Fruit fly (Drosophila melanogaster) whole organism, embryonic: ENCODE measurements around the gene CG2611.

Experiments
- Aef1 ChIP-seq: fragments of 200-800 bp; sonication (Bioruptor generic); IDR thresholded peaks from 3 replicates; pipeline ENCODE4 v1.3.6; 2022; ENCODE audit warnings: missing biosample characterization, missing genetic modification characterization
- BEAF-32 ChIP-seq: fragments of 200-800 bp; sonication (Bioruptor generic); optimal IDR thresholded peaks from 3 replicates; lab custom pipeline; 2017; ENCODE audit warnings: missing biosample characterization, missing genetic modification characterization, mild to moderate bottlenecking, moderate library complexity, missing genetic modification reagents
- Blimp-1 ChIP-seq: fragments of 200-800 bp; sonication (Bioruptor generic); optimal IDR thresholded peaks from 3 replicates; lab custom pipeline; 2018; ENCODE audit warnings: missing biosample characterization, missing genetic modification characterization, mild to moderate bottlenecking, moderate library complexity, missing genetic modification reagents
- CG10321 ChIP-seq: fragments of 200-800 bp; sonication (Bioruptor generic); IDR thresholded peaks from 2 replicates; pipeline ENCODE4 v1.3.6; 2022; ENCODE audit warnings: missing biosample characterization, missing genetic modification characterization
- CG11085 ChIP-seq: fragments of 200-800 bp; sonication (Bioruptor generic); IDR thresholded peaks from 2 replicates; pipeline ENCODE4 v1.3.6; 2022; ENCODE audit warnings: missing biosample characterization, missing genetic modification characterization
- CG11723 ChIP-seq: fragments of 200-800 bp; sonication (Bioruptor generic); optimal IDR thresholded peaks from 2 replicates; lab custom pipeline; 2017; ENCODE audit warnings: missing biosample characterization, mild to moderate bottlenecking, missing genetic modification characterization
- CG12391 ChIP-seq: fragments of 200-800 bp; sonication (Bioruptor generic); optimal IDR thresholded peaks from 3 replicates; lab custom pipeline; 2018; ENCODE audit warnings: missing biosample characterization, mild to moderate bottlenecking, missing genetic modification characterization, moderate library complexity
- CG12659 ChIP-seq: fragments of 200-800 bp; sonication (Bioruptor generic); optimal IDR thresholded peaks from 3 replicates; lab custom pipeline; 2017; ENCODE audit warnings: mild to moderate bottlenecking, missing biosample characterization, missing genetic modification reagents, missing genetic modification characterization
- CG13424 ChIP-seq: fragments of 200-800 bp; sonication (Bioruptor generic); optimal IDR thresholded peaks from 2 replicates; lab custom pipeline; 2019; ENCODE audit warnings: missing biosample characterization, mild to moderate bottlenecking, missing genetic modification characterization, moderate library complexity
- CG13775 ChIP-seq: fragments of 200-800 bp; sonication (Bioruptor generic); optimal IDR thresholded peaks from 3 replicates; lab custom pipeline; 2017; ENCODE audit warnings: missing biosample characterization, mild to moderate bottlenecking, missing genetic modification characterization
- CG14710 ChIP-seq: fragments of 200-800 bp; sonication (Bioruptor generic); optimal IDR thresholded peaks from 3 replicates; lab custom pipeline; 2019; ENCODE audit warnings: missing biosample characterization, mild to moderate bottlenecking, missing genetic modification characterization, moderate library complexity
- CG15601 ChIP-seq: fragments of 200-800 bp; sonication (Bioruptor generic); optimal IDR thresholded peaks from 3 replicates; lab custom pipeline; 2019; ENCODE audit warnings: missing biosample characterization, mild to moderate bottlenecking, missing genetic modification characterization, moderate library complexity
- CG1603 ChIP-seq: fragments of 200-800 bp; sonication (Bioruptor generic); optimal IDR thresholded peaks from 2 replicates; lab custom pipeline; 2019; ENCODE audit warnings: missing biosample characterization, mild to moderate bottlenecking, missing genetic modification characterization, moderate library complexity
- CG30020 ChIP-seq: fragments of 200-800 bp; optimal IDR thresholded peaks from 2 replicates; lab custom pipeline; 2019; ENCODE audit warnings: missing biosample characterization, mild to moderate bottlenecking, missing genetic modification characterization, moderate library complexity
- CG30403 ChIP-seq: fragments of 200-800 bp; sonication (Bioruptor generic); optimal IDR thresholded peaks from 3 replicates; lab custom pipeline; 2016; ENCODE audit warnings: missing biosample characterization, missing genetic modification characterization
- CG31441 ChIP-seq: fragments of 200-800 bp; sonication (Bioruptor generic); IDR thresholded peaks from 2 replicates; pipeline ENCODE4 v1.3.6; 2022; ENCODE audit warnings: missing biosample characterization, missing genetic modification characterization
- CG3995 ChIP-seq: fragments of 200-800 bp; sonication (Bioruptor generic); optimal IDR thresholded peaks from 3 replicates; lab custom pipeline; 2016; ENCODE audit warnings: missing biosample characterization, missing genetic modification characterization
- CG4360 ChIP-seq: fragments of 200-800 bp; sonication (Bioruptor generic); IDR thresholded peaks from 2 replicates; pipeline ENCODE4 v1.3.6; 2022; ENCODE audit warnings: missing biosample characterization, missing genetic modification characterization
- CG4854 ChIP-seq: fragments of 200-800 bp; sonication (Bioruptor generic); optimal IDR thresholded peaks from 2 replicates; lab custom pipeline; 2016; ENCODE audit warnings: missing biosample characterization, missing genetic modification characterization, inconsistent platforms
- CG5953 ChIP-seq: fragments of 200-800 bp; sonication (Bioruptor generic); IDR thresholded peaks from 2 replicates; pipeline ENCODE4 v1.3.6; 2022; ENCODE audit warnings: missing biosample characterization, missing genetic modification characterization
- CG6254 ChIP-seq: fragments of 200-800 bp; sonication (Bioruptor generic); optimal IDR thresholded peaks from 3 replicates; lab custom pipeline; 2017; ENCODE audit warnings: mild to moderate bottlenecking, missing biosample characterization, missing genetic modification reagents, missing genetic modification characterization
- CG9932 ChIP-seq: fragments of 200-800 bp; sonication (Bioruptor generic); IDR thresholded peaks from 2 replicates; pipeline ENCODE4 v1.3.6; 2022; ENCODE audit warnings: missing biosample characterization, missing genetic modification characterization
- Fer3 ChIP-seq: fragments of 200-800 bp; sonication (Bioruptor generic); optimal IDR thresholded peaks from 2 replicates; lab custom pipeline; 2018; ENCODE audit warnings: missing biosample characterization, mild to moderate bottlenecking, missing genetic modification characterization, moderate library complexity
- Gsc ChIP-seq: fragments of 200-800 bp; sonication (Bioruptor generic); IDR thresholded peaks from 2 replicates; pipeline ENCODE4 v1.3.6; 2022; ENCODE audit warnings: missing biosample characterization, missing genetic modification characterization
- Hr78 ChIP-seq, 2 experiments: fragments of 200-800 bp in 1 of 2; fragments of >200 bp in 1 of 2; sonication (Bioruptor generic) in 1 of 2; optimal IDR thresholded peaks; 2 replicates each; lab custom pipeline; 2017 to 2019; ENCODE audit warnings: missing biosample characterization in 2 of 2, missing genetic modification characterization in 2 of 2, mild to moderate bottlenecking in 1 of 2, moderate library complexity in 1 of 2
- Kr ChIP-seq: fragments of 200-800 bp; sonication (Bioruptor generic); optimal IDR thresholded peaks from 2 replicates; lab custom pipeline; 2017; ENCODE audit warnings: missing biosample characterization, mild to moderate bottlenecking, missing genetic modification characterization
- Lhr ChIP-seq: fragments of 200-800 bp; sonication (Bioruptor generic); optimal IDR thresholded peaks from 3 replicates; lab custom pipeline; 2017; ENCODE audit warnings: mild to moderate bottlenecking, missing biosample characterization, missing genetic modification reagents, missing genetic modification characterization
- Max ChIP-seq: fragments of 200-800 bp; sonication (Bioruptor generic); optimal IDR thresholded peaks from 2 replicates; lab custom pipeline; 2016; ENCODE audit warnings: missing biosample characterization, mild to moderate bottlenecking, missing genetic modification characterization
- Myb ChIP-seq: fragments of 200-800 bp; sonication (Bioruptor generic); optimal IDR thresholded peaks from 2 replicates; lab custom pipeline; 2016; ENCODE audit warnings: missing biosample characterization, missing genetic modification characterization
- NC2β ChIP-seq: fragments of 200-800 bp; sonication (Bioruptor generic); optimal IDR thresholded peaks from 2 replicates; lab custom pipeline; 2016; ENCODE audit warnings: missing biosample characterization, missing genetic modification characterization
- Pdp1 ChIP-seq, 2 experiments: fragments of 200-800 bp; sonication (Bioruptor generic); optimal IDR thresholded peaks; 3 replicates each; lab custom pipeline; 2016; ENCODE audit warnings: missing biosample characterization in 2 of 2, missing genetic modification characterization in 2 of 2, mild to moderate bottlenecking in 1 of 2, moderate library complexity in 1 of 2
- aop ChIP-seq: fragments of 200-800 bp; sonication (Bioruptor generic); IDR thresholded peaks from 2 replicates; pipeline ENCODE4 v1.3.6; 2022; ENCODE audit warnings: missing biosample characterization, missing genetic modification characterization
- bbx ChIP-seq: fragments of 200-800 bp; sonication (Bioruptor generic); IDR thresholded peaks from 2 replicates; pipeline ENCODE4 v1.3.6; 2022; ENCODE audit warnings: missing biosample characterization, missing genetic modification characterization; ENCODE audit not compliant: partially characterized antibody
- cwo ChIP-seq: fragments of 200-800 bp; sonication (Bioruptor generic); optimal IDR thresholded peaks from 3 replicates; lab custom pipeline; 2017; ENCODE audit warnings: missing biosample characterization, missing genetic modification characterization, mild to moderate bottlenecking, moderate library complexity, missing genetic modification reagents
- dpn ChIP-seq, 2 experiments: fragments of 200-800 bp; sonication (Bioruptor generic); optimal IDR thresholded peaks; 3 replicates each; lab custom pipeline; 2016; ENCODE audit warnings: missing biosample characterization in 2 of 2, missing genetic modification characterization in 2 of 2
- fd96Cb ChIP-seq: fragments of 200-800 bp; sonication (Bioruptor generic); optimal IDR thresholded peaks from 2 replicates; lab custom pipeline; 2018; ENCODE audit warnings: missing biosample characterization, mild to moderate bottlenecking, missing genetic modification characterization, moderate library complexity
- fu2 ChIP-seq: fragments of 200-800 bp; sonication (Bioruptor generic); optimal IDR thresholded peaks from 2 replicates; lab custom pipeline; 2016; ENCODE audit warnings: missing biosample characterization, missing genetic modification characterization
- gfzf ChIP-seq: fragments of 200-800 bp; sonication (Bioruptor generic); optimal IDR thresholded peaks from 2 replicates; lab custom pipeline; 2016; ENCODE audit warnings: missing biosample characterization, mild to moderate bottlenecking, missing genetic modification characterization, moderate library complexity
- grau ChIP-seq: fragments of 200-800 bp; optimal IDR thresholded peaks from 3 replicates; lab custom pipeline; 2019; ENCODE audit warnings: missing biosample characterization, mild to moderate bottlenecking, missing genetic modification characterization, moderate library complexity
- kay ChIP-seq: fragments of 200-800 bp; sonication (Bioruptor generic); optimal IDR thresholded peaks from 2 replicates; lab custom pipeline; 2016; ENCODE audit warnings: missing biosample characterization, missing genetic modification characterization
- lilli ChIP-seq: fragments of 200-800 bp; sonication (Bioruptor generic); optimal IDR thresholded peaks from 3 replicates; lab custom pipeline; 2016; ENCODE audit warnings: missing biosample characterization, missing genetic modification characterization
- nmo ChIP-seq: fragments of 200-800 bp; sonication (Bioruptor generic); optimal IDR thresholded peaks from 2 replicates; lab custom pipeline; 2018; ENCODE audit warnings: missing biosample characterization, mild to moderate bottlenecking, missing genetic modification characterization, moderate library complexity
- pb ChIP-seq: fragments of 200-800 bp; sonication (Bioruptor generic); optimal IDR thresholded peaks from 3 replicates; lab custom pipeline; 2016; ENCODE audit warnings: missing biosample characterization, missing genetic modification characterization
- pzg ChIP-seq: fragments of 200-800 bp; sonication (Bioruptor generic); optimal IDR thresholded peaks from 3 replicates; lab custom pipeline; 2018; ENCODE audit warnings: missing biosample characterization, mild to moderate bottlenecking, missing genetic modification characterization, moderate library complexity
- ro ChIP-seq: fragments of 200-800 bp; sonication (Bioruptor generic); IDR thresholded peaks from 2 replicates; pipeline ENCODE4 v1.3.6; 2022; ENCODE audit warnings: missing biosample characterization, missing genetic modification characterization
- row ChIP-seq: fragments of 200-800 bp; sonication (Bioruptor generic); IDR thresholded peaks from 3 replicates; pipeline ENCODE4 v1.3.6; 2022; ENCODE audit warnings: missing biosample characterization, missing genetic modification characterization
- ssp ChIP-seq: fragments of 200-800 bp; sonication (Bioruptor generic); IDR thresholded peaks from 2 replicates; pipeline ENCODE4 v1.3.6; 2022; ENCODE audit warnings: missing biosample characterization, missing genetic modification characterization

Gene CG2611

DNA sequence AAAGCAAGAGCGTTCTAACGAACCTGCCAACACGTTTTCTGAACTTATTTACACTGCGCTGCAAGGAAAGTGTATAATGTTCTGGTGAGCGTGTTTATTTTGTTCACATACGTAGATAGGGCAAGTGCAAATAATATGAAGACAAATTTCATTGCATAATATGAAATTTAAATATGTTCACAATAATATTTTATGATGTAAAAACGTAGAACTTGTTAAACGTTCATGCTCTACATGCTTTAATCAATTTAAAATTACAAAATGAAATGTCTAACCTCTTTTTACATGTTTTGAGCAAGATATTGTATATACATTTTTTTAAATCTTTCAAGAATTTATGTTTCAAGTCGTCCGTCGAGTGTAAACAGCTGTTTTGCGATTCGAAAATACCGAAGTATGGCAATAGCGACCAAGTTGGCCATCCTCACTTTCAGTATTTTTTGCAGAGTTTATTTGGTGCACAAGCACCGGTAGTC lies 4.6 kb upstream of the CG2611 start, which contains the start of the genes phr6-4 and CG2608 (continued):
- TF ChIP-seq row (GFP tag; lab: Robert Waterston, UW) (peak; percentile 94), Aef1 (peak; percentile 82)

DNA sequence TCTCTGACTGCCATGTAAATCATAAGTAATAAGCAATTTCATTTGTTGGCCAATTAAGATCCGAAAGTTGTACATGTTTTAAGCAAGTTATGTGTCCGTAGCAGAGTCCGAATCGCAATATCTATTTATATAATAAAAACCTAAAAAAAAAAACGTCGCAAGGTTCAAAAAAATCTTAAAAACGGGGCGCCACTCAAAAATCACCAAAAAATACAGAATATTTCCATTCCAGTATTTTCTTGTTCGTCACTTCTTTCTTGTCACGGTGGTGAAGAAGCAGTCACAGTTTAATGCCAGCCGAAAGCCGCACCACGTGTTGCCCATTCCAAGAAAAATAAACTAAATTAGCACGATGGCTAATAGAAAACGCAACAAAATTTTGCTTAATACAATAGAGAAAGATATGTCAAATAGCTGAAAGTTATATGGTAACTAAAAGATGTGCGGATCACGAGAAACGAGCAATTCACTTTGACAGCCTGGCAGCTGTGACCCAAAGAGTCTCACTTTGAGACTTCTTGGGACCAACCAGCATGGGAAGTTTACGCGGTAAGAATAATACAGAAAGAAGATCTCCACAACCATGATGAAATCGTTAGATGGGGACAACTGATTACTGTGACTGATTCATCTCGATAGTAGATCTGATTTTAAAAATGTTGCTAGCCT lies 2.6 kb upstream of the CG2611 start:
- TF ChIP-seq fu2 (peak; percentile 49), cwo (GFP tag; lab: Kevin White, UChicago) (no peak), CG9932 (GFP tag; lab: Robert Waterston, UW) (no peak), grau (tag; lab: Kevin White, UChicago) (peak; percentile 15), fd96Cb (tag; lab: Kevin White, UChicago) (no peak), CG6254 (GFP tag; lab: Kevin White, UChicago) (no peak), CG30403 (GFP tag; lab: Kevin White, UChicago) (no peak), ro (GFP tag; lab: Robert Waterston, UW) (no peak), CG13424 (tag; lab: Kevin White, UChicago) (no peak), Myb (GFP tag; lab: Kevin White, UChicago) (peak; percentile 11), Fer3 (peak; percentile 11), Lhr (peak; percentile 30), CG31441 (GFP tag; lab: Robert Waterston, UW) (no peak), kay (GFP tag; lab: Kevin White, UChicago) (no peak), CG15601 (tag; lab: Kevin White, UChicago) (no peak), CG13775 (peak; percentile 11), Max (GFP tag; lab: Kevin White, UChicago) (peak; percentile 84), CG11085 (GFP tag; lab: Robert Waterston, UW) (no peak), CG12391 (tag; lab: Kevin White, UChicago) (peak; percentile 49), NC2β (GFP tag; lab: Kevin White, UChicago) (no peak), CG12659 (GFP tag; lab: Kevin White, UChicago) (peak; percentile 63), CG1603 (tag; lab: Kevin White, UChicago) (peak; percentile 42), bbx (GFP tag; lab: Robert Waterston, UW) (no peak), CG4360 (no peak), CG3995 (GFP tag; lab: Kevin White, UChicago) (peak; percentile 99), ssp (no peak), Pdp1 (GFP tag; optimal IDR thresholded peaks at IDR 0.05; lab: Kevin White, UChicago) (peak in 1 of 2 experiments; percentile 90), Blimp-1 (GFP tag; lab: Kevin White, UChicago) (no peak), gfzf (peak; percentile 91), dpn (GFP tag; optimal IDR thresholded peaks at IDR 0.05; lab: Kevin White, UChicago) (no peak), Kr (GFP tag; lab: Kevin White, UChicago) (no peak), pb (GFP tag; lab: Kevin White, UChicago) (no peak), BEAF-32 (GFP tag; lab: Kevin White, UChicago) (peak; percentile 36), nmo (GFP tag; lab: Kevin White, UChicago) (peak; percentile 50), CG30020 (tag; lab: Kevin White, UChicago) (peak; percentile 4), CG11723 (GFP tag; lab: Kevin White, UChicago) (no peak), lilli (peak; percentile 24), aop (GFP tag; lab: Robert Waterston, UW) (no peak), pzg (GFP tag; lab: Kevin White, UChicago) (peak; percentile 74), CG5953 (GFP tag; lab: Robert Waterston, UW) (no peak), Gsc (GFP tag; lab: Robert Waterston, UW) (no peak), Hr78 (GFP tag; optimal IDR thresholded peaks at IDR 0.05; lab: Kevin White, UChicago) (no peak), CG10321 (GFP tag; lab: Robert Waterston, UW) (no peak), CG14710 (tag; lab: Kevin White, UChicago) (peak; percentile 24), CG4854 (GFP tag; lab: Kevin White, UChicago) (no peak)
